Fruit fly (Drosophila melanogaster) whole organism, adult: ENCODE results near the gene CG8668.

ENCODE experiments used
- CG11617 ChIP-seq: fragments of 200-800 bp; sonication (Bioruptor generic); optimal IDR thresholded peaks from 2 replicates; lab custom pipeline; 2017; ENCODE audit warnings: mild to moderate bottlenecking, missing biosample characterization, missing genetic modification reagents, missing genetic modification characterization
- CG12768 ChIP-seq: fragments of 200-800 bp; sonication (Bioruptor generic); optimal IDR thresholded peaks from 2 replicates; lab custom pipeline; 2017; ENCODE audit warnings: missing biosample characterization, missing genetic modification characterization, mild to moderate bottlenecking, moderate library complexity, missing genetic modification reagents
- CG14711 ChIP-seq: fragments of 200-800 bp; sonication (Bioruptor generic); optimal IDR thresholded peaks from 2 replicates; lab custom pipeline; 2018; ENCODE audit warnings: missing biosample characterization, mild to moderate bottlenecking, missing genetic modification characterization, moderate library complexity
- CG1620 ChIP-seq: fragments of 200-800 bp; sonication (Bioruptor generic); optimal IDR thresholded peaks from 2 replicates; lab custom pipeline; 2016; ENCODE audit warnings: missing biosample characterization, missing genetic modification characterization
- CG33017 ChIP-seq: fragments of 200-800 bp; sonication (Bioruptor generic); optimal IDR thresholded peaks from 2 replicates; lab custom pipeline; 2018; ENCODE audit warnings: missing biosample characterization, mild to moderate bottlenecking, missing genetic modification characterization, moderate library complexity
- CG5204 ChIP-seq: fragments of 200-800 bp; sonication (Bioruptor generic); optimal IDR thresholded peaks from 2 replicates; lab custom pipeline; 2016; ENCODE audit warnings: missing biosample characterization, missing genetic modification characterization
- CG7045 ChIP-seq: fragments of 200-800 bp; sonication (Bioruptor generic); optimal IDR thresholded peaks from 2 replicates; lab custom pipeline; 2017; ENCODE audit warnings: missing biosample characterization, mild to moderate bottlenecking, missing genetic modification characterization
- CG7101 ChIP-seq: fragments of 200-800 bp; sonication (Bioruptor generic); optimal IDR thresholded peaks from 2 replicates; lab custom pipeline; 2018; ENCODE audit warnings: missing biosample characterization, mild to moderate bottlenecking, missing genetic modification characterization, moderate library complexity
- Clk ChIP-seq: fragments of 200-800 bp; sonication (Bioruptor generic); optimal IDR thresholded peaks from 2 replicates; lab custom pipeline; 2017; ENCODE audit warnings: missing biosample characterization, missing genetic modification characterization
- Crg-1 ChIP-seq: fragments of 200-800 bp; sonication (Bioruptor generic); optimal IDR thresholded peaks from 2 replicates; lab custom pipeline; 2016; ENCODE audit warnings: missing biosample characterization, missing genetic modification characterization
- Hr96 ChIP-seq: fragments of 200-800 bp; sonication (Bioruptor generic); optimal IDR thresholded peaks from 2 replicates; lab custom pipeline; 2016; ENCODE audit warnings: missing biosample characterization, missing genetic modification characterization
- Mnt ChIP-seq: fragments of 200-800 bp; sonication (Bioruptor generic); optimal IDR thresholded peaks from 2 replicates; lab custom pipeline; 2016; ENCODE audit warnings: missing biosample characterization, mild to moderate bottlenecking, missing genetic modification characterization
- bab1 ChIP-seq: fragments of 200-800 bp; sonication (Bioruptor generic); optimal IDR thresholded peaks from 3 replicates; lab custom pipeline; 2019; ENCODE audit warnings: missing biosample characterization, mild to moderate bottlenecking, missing genetic modification characterization, moderate library complexity
- cic ChIP-seq: fragments of 200-800 bp; sonication (Bioruptor generic); optimal IDR thresholded peaks from 2 replicates; lab custom pipeline; 2017; ENCODE audit warnings: missing biosample characterization, mild to moderate bottlenecking, missing genetic modification characterization, moderate library complexity
- cnc ChIP-seq, 2 experiments: fragments of >200 bp; optimal IDR thresholded peaks; 2 replicates each; lab custom pipeline; 2017
- kay ChIP-seq: fragments of 200-800 bp; sonication (Bioruptor generic); peaks from one replicate; lab custom pipeline; 2016; ENCODE audit warnings: missing biosample characterization, missing genetic modification characterization, borderline replicate concordance
- ovo ChIP-seq: fragments of 200-800 bp; sonication (Bioruptor generic); optimal IDR thresholded peaks from 2 replicates; lab custom pipeline; 2016; ENCODE audit warnings: missing biosample characterization, missing genetic modification characterization
- pad ChIP-seq: fragments of 200-800 bp; sonication (Bioruptor generic); optimal IDR thresholded peaks from 3 replicates; lab custom pipeline; 2017; ENCODE audit warnings: missing biosample characterization, missing genetic modification characterization, mild to moderate bottlenecking, moderate library complexity, missing genetic modification reagents
- tj ChIP-seq: fragments of 200-800 bp; sonication (Bioruptor generic); optimal IDR thresholded peaks from 3 replicates; lab custom pipeline; 2017; ENCODE audit warnings: missing biosample characterization, mild to moderate bottlenecking, missing genetic modification characterization, moderate library complexity
- toe ChIP-seq: fragments of 200-800 bp; sonication (Bioruptor generic); optimal IDR thresholded peaks from 2 replicates; lab custom pipeline; 2016; ENCODE audit warnings: missing biosample characterization, missing genetic modification characterization

Gene CG8668

DNA sequence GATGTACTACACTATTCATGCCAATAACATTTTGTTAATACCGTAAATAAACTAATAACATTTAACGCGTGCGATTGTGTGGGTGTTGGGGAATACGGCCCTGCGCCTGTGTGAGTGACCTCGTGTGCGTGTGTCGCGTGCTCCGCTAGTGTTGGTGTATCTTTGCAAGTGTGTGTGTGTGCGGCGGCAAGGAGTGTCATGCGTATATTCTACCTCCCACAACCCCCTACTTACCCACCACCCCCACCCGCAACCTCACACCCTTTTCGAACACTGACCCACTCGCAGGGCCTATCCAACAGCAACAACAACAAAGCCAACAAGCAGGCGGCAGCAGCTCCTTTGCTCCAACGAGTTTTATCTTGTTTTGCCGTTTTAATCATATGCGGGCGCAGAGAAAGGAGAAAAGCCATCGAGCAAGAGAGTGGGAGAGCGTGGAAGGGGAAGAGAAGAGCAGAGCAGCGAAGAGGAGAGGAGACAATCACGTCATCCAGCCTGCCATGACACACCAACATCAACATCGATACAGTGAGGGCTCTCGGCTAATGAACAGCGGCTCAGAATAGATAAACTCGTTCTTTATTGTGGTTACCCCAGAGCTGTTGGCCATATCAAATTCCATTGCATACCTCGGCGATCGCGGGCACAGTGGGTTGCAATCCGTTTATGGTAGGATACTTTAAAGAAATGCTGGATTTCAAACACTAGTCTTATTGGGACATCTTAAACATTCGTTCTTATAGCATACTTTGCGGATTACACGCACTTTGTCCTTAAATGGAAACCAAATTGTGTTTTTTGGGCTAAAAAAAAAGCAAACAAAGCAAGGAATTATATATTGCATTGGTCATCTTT is 42.2 kb upstream of the CG8668 start:
- TF ChIP-seq cic (no peak), pad (GFP tag; lab: Kevin White, UChicago) (peak; percentile 79), CG33017 (tag; lab: Kevin White, UChicago) (no peak), Clk (peak; percentile 15), tj (no peak)

DNA sequence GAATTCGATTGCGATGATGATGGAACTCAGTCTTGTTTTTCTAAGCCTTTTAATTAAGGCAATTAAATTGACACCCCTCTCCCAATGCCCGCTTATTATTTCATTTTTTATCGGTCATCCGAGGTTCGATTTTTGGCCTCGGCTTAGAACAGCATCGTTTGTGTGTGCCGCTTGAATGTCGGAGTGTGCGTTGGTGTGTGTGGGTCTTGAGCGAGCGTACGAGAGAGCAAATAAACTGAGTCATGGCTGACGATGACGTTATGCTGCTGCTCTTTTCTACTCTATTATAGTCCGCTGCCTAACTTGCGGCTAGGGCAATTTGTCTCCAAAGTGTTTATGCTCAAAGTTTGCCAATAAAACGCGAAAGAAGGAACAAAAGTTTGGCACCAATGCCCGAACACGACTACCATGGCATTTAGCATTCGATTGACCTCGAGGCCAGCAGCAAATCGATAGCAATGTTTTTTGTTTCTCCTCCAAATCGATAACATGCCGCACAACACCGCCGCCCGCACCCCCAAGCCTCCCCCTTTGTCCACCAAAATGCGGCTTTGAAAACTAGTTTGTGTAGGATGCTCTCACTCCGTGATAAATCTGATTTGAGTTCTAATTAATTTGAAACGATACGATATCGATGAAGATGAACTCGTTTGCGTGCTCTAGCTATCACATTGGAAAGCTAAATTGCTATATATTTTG is 41.2 kb upstream of the CG8668 start:
- TF ChIP-seq Clk (no peak), cic (no peak), Hr96 (GFP tag; lab: Kevin White, UChicago) (no peak), Crg-1 (GFP tag; lab: Kevin White, UChicago) (no peak), toe (GFP tag; lab: Kevin White, UChicago) (no peak), bab1 (GFP tag; lab: Kevin White, UChicago) (no peak), CG7101 (no peak), tj (no peak)

DNA sequence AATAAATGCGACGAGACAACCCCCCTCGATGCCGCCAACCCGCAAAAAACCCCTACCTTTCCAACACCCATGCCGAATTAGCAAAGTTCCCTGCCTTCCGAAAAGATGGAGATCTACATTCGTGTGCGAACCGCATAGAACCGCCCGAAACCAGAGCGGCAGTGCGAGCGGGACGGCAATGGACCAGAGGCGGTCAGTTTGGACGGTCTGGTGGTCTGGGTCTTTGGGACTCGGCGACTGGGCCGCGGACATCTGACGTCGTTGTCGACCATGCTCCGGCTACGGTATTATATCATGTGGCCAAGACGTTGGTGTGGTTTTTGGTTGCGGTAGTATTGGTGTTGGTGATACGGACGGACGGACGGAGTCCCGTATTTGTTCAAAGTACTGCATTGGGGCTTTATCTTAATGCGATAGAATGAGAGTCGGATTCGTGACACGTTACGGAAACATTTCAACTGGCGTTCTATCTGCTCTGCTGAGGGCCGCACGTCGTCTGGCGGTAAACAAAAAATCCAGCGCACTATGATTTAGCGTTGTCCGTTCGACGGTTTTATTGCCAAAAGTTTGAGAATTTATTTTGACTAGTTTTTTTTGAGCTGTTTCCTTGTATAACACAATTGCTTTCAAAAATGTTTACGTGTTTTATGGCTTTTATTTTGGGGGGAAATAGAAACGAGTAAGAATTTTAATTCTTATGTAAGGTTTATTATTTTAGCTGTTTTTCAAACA is 39.9 kb upstream of the CG8668 start:
- TF ChIP-seq CG7045 (GFP tag; lab: Kevin White, UChicago) (peak; percentile 21), bab1 (GFP tag; lab: Kevin White, UChicago) (no peak), CG5204 (no peak), Mnt (GFP tag; lab: Kevin White, UChicago) (peak; percentile 27), Crg-1 (GFP tag; lab: Kevin White, UChicago) (no peak), ovo (GFP tag; lab: Kevin White, UChicago) (no peak), kay (peak; percentile 93), CG1620 (no peak), cic (peak; percentile 21), toe (GFP tag; lab: Kevin White, UChicago) (no peak), Hr96 (GFP tag; lab: Kevin White, UChicago) (no peak), CG11617 (peak; percentile 55), Clk (peak; percentile 18), CG14711 (tag; lab: Kevin White, UChicago) (peak; percentile 25), CG33017 (tag; lab: Kevin White, UChicago) (peak; percentile 48), cnc (optimal IDR thresholded peaks at IDR 0.05; lab: Kevin White, UChicago) (no peak), pad (GFP tag; lab: Kevin White, UChicago) (no peak), CG7101 (peak; percentile 38), tj (peak; percentile 2), CG12768 (peak; percentile 52)

dm6 chr2L:8087468-8087789 is 39.4 kb upstream of the CG8668 start:
- no peak for TF ChIP-seq tj
- no peak for TF ChIP-seq CG14711 (tag; lab: Kevin White, UChicago)
- peak in 1 of 2 experiments; percentile 44 for TF ChIP-seq cnc (optimal IDR thresholded peaks at IDR 0.05; lab: Kevin White, UChicago)
- TF ChIP-seq kay: peak; percentile 68
- no peak for TF ChIP-seq Crg-1 (GFP tag; lab: Kevin White, UChicago)
- TF ChIP-seq Clk: no peak
- TF ChIP-seq CG12768: no peak
- peak; percentile 10 for TF ChIP-seq CG11617

- TF ChIP-seq CG11617 (peak; percentile 55), tj (peak; percentile 80), cic (peak; percentile 61), CG1620 (no peak), bab1 (GFP tag; lab: Kevin White, UChicago) (peak; percentile 21), Mnt (GFP tag; lab: Kevin White, UChicago) (peak; percentile 63), CG12768 (peak; percentile 36), kay (no peak), CG7045 (GFP tag; lab: Kevin White, UChicago) (no peak), CG33017 (tag; lab: Kevin White, UChicago) (peak; percentile 62), CG14711 (tag; lab: Kevin White, UChicago) (peak; percentile 24)
These were observed 38.6 kb upstream of the CG8668 start for dm6 chr2L:8088025-8088789.

DNA sequence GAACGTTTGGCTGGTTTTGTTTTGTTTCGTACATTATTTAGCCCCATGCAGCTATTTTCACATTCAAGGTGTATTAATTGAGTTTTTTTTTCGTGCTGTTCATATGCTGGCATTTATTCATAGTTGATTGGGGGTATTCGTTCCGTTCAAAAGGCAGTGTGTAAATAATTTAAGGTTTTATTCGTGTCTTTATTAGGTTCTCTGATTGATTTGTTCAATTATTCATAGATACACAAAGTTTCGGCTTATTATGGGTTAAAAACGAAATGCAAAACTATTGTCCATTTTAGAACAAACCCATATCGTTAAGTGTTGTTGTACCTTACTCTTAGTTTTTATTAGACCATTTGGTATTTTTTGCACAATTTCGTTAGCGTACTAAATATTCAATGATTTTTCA is 35.4 kb upstream of the CG8668 start:
- no peak for TF ChIP-seq ovo (GFP tag; lab: Kevin White, UChicago)
- TF ChIP-seq tj: no peak
- peak; percentile 57 for TF ChIP-seq kay
